Fruit fly (Drosophila melanogaster) whole organism, wandering third instar larva: ENCODE measurements around the gene AcCoAS.

Source experiments
- Abd-B ChIP-seq: fragments of >200 bp; optimal IDR thresholded peaks from 2 replicates; lab custom pipeline; 2017; ENCODE audit warnings: missing biosample characterization, missing genetic modification characterization
- CG32264 ChIP-seq: fragments of 200-800 bp; sonication (Bioruptor generic); optimal IDR thresholded peaks from 2 replicates; lab custom pipeline; 2016; ENCODE audit warnings: missing biosample characterization, missing genetic modification characterization
- CG9705 ChIP-seq: fragments of 200-800 bp; sonication (Bioruptor generic); optimal IDR thresholded peaks from 2 replicates; lab custom pipeline; 2018; ENCODE audit warnings: missing biosample characterization, mild to moderate bottlenecking, missing genetic modification characterization
- CrebA ChIP-seq: fragments of 200-800 bp; sonication (Bioruptor generic); optimal IDR thresholded peaks from 2 replicates; lab custom pipeline; 2016; ENCODE audit warnings: missing biosample characterization, mild to moderate bottlenecking, missing genetic modification characterization, borderline replicate concordance
- Dfd ChIP-seq: fragments of >200 bp; optimal IDR thresholded peaks from 2 replicates; lab custom pipeline; 2017; ENCODE audit warnings: missing biosample characterization, missing genetic modification characterization
- Dif ChIP-seq: fragments of 200-275, 200-300 bp; sonication (Bioruptor generic); optimal IDR thresholded peaks from 2 replicates; lab custom pipeline; 2018; ENCODE audit warnings: missing biosample characterization, missing genetic modification characterization; ENCODE audit not compliant: partially characterized antibody
- GATAd ChIP-seq: sonication (Bioruptor generic); optimal IDR thresholded peaks from 2 replicates; lab custom pipeline; 2016; ENCODE audit warnings: missing biosample characterization, missing genetic modification characterization
- HLH106 ChIP-seq: fragments of 200-800 bp; optimal IDR thresholded peaks from 3 replicates; lab custom pipeline; 2019; ENCODE audit warnings: missing biosample characterization, mild to moderate bottlenecking, missing genetic modification characterization, moderate library complexity
- Hnf4 ChIP-seq: fragments of 200-800 bp; sonication (Bioruptor generic); optimal IDR thresholded peaks from 2 replicates; lab custom pipeline; 2016; ENCODE audit warnings: missing biosample characterization, mild to moderate bottlenecking, missing genetic modification characterization
- Hr78 ChIP-seq: fragments of >200 bp; optimal IDR thresholded peaks from 2 replicates; lab custom pipeline; 2017; ENCODE audit warnings: missing biosample characterization, missing genetic modification characterization
- Hr83 ChIP-seq: fragments of 200-300 bp; sonication (Bioruptor generic); optimal IDR thresholded peaks from 2 replicates; lab custom pipeline; 2016; ENCODE audit warnings: missing biosample characterization, mild to moderate bottlenecking, missing genetic modification characterization, moderate library complexity; ENCODE audit not compliant: poor library complexity, severe bottlenecking
- Jra ChIP-seq: sonication (Bioruptor generic); optimal IDR thresholded peaks from 2 replicates; lab custom pipeline; 2016; ENCODE audit warnings: missing biosample characterization, missing genetic modification characterization
- Mio ChIP-seq: sonication (Bioruptor generic); optimal IDR thresholded peaks from 2 replicates; lab custom pipeline; 2016; ENCODE audit warnings: missing biosample characterization, missing genetic modification characterization
- N ChIP-seq: fragments of >200 bp; optimal IDR thresholded peaks from 2 replicates; lab custom pipeline; 2018; ENCODE audit warnings: missing biosample characterization, missing external identifiers, missing genetic modification characterization
- OdsH ChIP-seq: fragments of 200-800 bp; sonication (Bioruptor generic); optimal IDR thresholded peaks from 2 replicates; lab custom pipeline; 2016; ENCODE audit warnings: missing biosample characterization, mild to moderate bottlenecking, missing genetic modification characterization
- Rel ChIP-seq, 2 experiments: fragments of 200-800 bp; sonication (Bioruptor generic) in 1 of 2; optimal IDR thresholded peaks; 2 replicates in 1 of 2; 3 replicates in 1 of 2; lab custom pipeline; 2016 to 2019; ENCODE audit warnings: mild to moderate bottlenecking in 2 of 2, missing biosample characterization in 2 of 2, missing genetic modification characterization in 2 of 2, moderate library complexity in 1 of 2
- Sp1 ChIP-seq: fragments of 200-800 bp; sonication (Bioruptor generic); optimal IDR thresholded peaks from 3 replicates; lab custom pipeline; 2019; ENCODE audit warnings: missing biosample characterization, mild to moderate bottlenecking, missing genetic modification characterization, moderate library complexity
- Vsx2 ChIP-seq: fragments of 200-300, 225-300 bp; sonication (Bioruptor generic); optimal IDR thresholded peaks from 2 replicates; lab custom pipeline; 2018; ENCODE audit warnings: missing biosample characterization, missing genetic modification characterization; ENCODE audit not compliant: partially characterized antibody
- br ChIP-seq: fragments of 200-800 bp; sonication (Bioruptor generic); optimal IDR thresholded peaks from 2 replicates; lab custom pipeline; 2016; ENCODE audit warnings: missing biosample characterization, missing genetic modification characterization
- brk ChIP-seq: fragments of 200-800 bp; sonication (Bioruptor generic); optimal IDR thresholded peaks from 2 replicates; lab custom pipeline; 2016; ENCODE audit warnings: missing biosample characterization, mild to moderate bottlenecking, missing genetic modification characterization
- dl ChIP-seq, 2 experiments: fragments of 175-275, 200-275 bp in 1 of 2; fragments of 200-275 bp in 1 of 2; sonication (Bioruptor generic); optimal IDR thresholded peaks; lab custom pipeline; 2018; ENCODE audit warnings: mild to moderate bottlenecking in 2 of 2, missing biosample characterization in 2 of 2, missing genetic modification characterization in 2 of 2, moderate library complexity in 2 of 2; ENCODE audit not compliant: partially characterized antibody in 2 of 2, insufficient read depth in 1 of 2
- ey ChIP-seq: fragments of 200-800 bp; sonication (Bioruptor generic); optimal IDR thresholded peaks from 2 replicates; lab custom pipeline; 2016; ENCODE audit warnings: missing biosample characterization, missing genetic modification characterization
- foxo ChIP-seq, 2 experiments: fragments of 200-800 bp; sonication (Bioruptor generic); optimal IDR thresholded peaks; 2 replicates in 1 of 2; 3 replicates in 1 of 2; lab custom pipeline; 2016 to 2017; ENCODE audit warnings: missing biosample characterization in 2 of 2, missing genetic modification characterization in 2 of 2
- fru ChIP-seq: fragments of 200-800 bp; sonication (Bioruptor generic); optimal IDR thresholded peaks from 3 replicates; lab custom pipeline; 2016; ENCODE audit warnings: missing biosample characterization, mild to moderate bottlenecking, missing genetic modification characterization
- h ChIP-seq: fragments of 200-800 bp; sonication (Bioruptor generic); optimal IDR thresholded peaks from 3 replicates; lab custom pipeline; 2016; ENCODE audit warnings: missing biosample characterization, mild to moderate bottlenecking, missing genetic modification characterization
- jim ChIP-seq: fragments of 175-275, 200-325 bp; sonication (Bioruptor generic); optimal IDR thresholded peaks from 2 replicates; lab custom pipeline; 2016; ENCODE audit warnings: missing biosample characterization, mild to moderate bottlenecking, missing genetic modification characterization
- lola ChIP-seq: fragments of >200 bp; optimal IDR thresholded peaks from 2 replicates; lab custom pipeline; 2017; ENCODE audit warnings: missing biosample characterization, missing genetic modification characterization
- pan ChIP-seq: fragments of >200 bp; optimal IDR thresholded peaks from 2 replicates; lab custom pipeline; 2017
- psq ChIP-seq: fragments of 200-800 bp; sonication (Bioruptor generic); optimal IDR thresholded peaks from 3 replicates; lab custom pipeline; 2017; ENCODE audit warnings: missing biosample characterization, mild to moderate bottlenecking, missing genetic modification characterization, moderate library complexity
- sage ChIP-seq: fragments of 200-800 bp; sonication (Bioruptor generic); optimal IDR thresholded peaks from 2 replicates; lab custom pipeline; 2016; ENCODE audit warnings: missing biosample characterization, mild to moderate bottlenecking, missing genetic modification characterization
- sv ChIP-seq: fragments of 200-800 bp; sonication (Bioruptor generic); optimal IDR thresholded peaks from 3 replicates; lab custom pipeline; 2016; ENCODE audit warnings: missing biosample characterization, missing genetic modification characterization
- tai ChIP-seq: sonication (Bioruptor generic); optimal IDR thresholded peaks from 2 replicates; lab custom pipeline; 2016; ENCODE audit warnings: missing biosample characterization, missing genetic modification characterization
- woc ChIP-seq: sonication (Bioruptor generic); optimal IDR thresholded peaks from 2 replicates; lab custom pipeline; 2016; ENCODE audit warnings: missing biosample characterization, mild to moderate bottlenecking, missing genetic modification characterization

The AcCoAS gene

DNA sequence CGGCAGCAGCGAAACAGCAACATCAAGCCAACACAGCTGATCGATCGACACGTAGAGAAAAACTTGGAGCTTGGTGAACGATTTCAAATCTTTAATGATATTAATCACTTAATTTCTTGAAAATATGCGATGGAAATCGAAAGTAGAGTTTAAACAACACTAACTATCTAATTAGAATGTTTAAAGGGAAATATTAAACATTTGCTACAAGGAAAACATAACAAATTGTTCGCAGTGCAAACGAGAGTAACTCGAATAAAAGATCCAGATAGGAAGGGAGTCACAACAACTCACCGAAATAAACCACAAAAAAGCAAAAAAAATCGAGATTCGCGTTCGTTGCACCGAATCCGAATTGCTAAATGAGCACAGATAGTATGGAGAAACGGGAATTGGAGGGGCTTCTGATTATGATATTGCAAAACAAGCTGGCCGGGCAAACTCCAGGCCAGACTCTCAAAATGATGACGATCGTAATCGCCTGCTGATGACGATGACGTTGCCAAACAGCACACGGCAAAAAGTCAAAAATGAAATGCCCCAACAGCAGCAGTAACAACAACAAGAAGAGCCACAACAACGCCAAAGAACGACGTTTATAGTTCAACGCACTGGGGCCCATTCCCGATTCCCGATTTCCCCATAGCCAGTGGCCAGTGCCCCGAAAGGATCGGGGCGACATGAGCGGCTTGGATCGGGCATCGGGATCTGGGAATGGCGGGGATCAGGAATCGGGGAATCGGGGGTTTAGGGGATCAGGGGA is 26.1 kb downstream of the AcCoAS start (continued):
- TF ChIP-seq Hr83 = peak; percentile 33
- TF ChIP-seq sv (GFP tag; lab: Kevin White, UChicago) = no peak
- TF ChIP-seq h = peak; percentile 99
- peak; percentile 99 for TF ChIP-seq fru
- TF ChIP-seq CG32264 (GFP tag; lab: Kevin White, UChicago) = peak; percentile 98
- TF ChIP-seq CrebA (GFP tag; lab: Kevin White, UChicago) = peak; percentile 95

DNA sequence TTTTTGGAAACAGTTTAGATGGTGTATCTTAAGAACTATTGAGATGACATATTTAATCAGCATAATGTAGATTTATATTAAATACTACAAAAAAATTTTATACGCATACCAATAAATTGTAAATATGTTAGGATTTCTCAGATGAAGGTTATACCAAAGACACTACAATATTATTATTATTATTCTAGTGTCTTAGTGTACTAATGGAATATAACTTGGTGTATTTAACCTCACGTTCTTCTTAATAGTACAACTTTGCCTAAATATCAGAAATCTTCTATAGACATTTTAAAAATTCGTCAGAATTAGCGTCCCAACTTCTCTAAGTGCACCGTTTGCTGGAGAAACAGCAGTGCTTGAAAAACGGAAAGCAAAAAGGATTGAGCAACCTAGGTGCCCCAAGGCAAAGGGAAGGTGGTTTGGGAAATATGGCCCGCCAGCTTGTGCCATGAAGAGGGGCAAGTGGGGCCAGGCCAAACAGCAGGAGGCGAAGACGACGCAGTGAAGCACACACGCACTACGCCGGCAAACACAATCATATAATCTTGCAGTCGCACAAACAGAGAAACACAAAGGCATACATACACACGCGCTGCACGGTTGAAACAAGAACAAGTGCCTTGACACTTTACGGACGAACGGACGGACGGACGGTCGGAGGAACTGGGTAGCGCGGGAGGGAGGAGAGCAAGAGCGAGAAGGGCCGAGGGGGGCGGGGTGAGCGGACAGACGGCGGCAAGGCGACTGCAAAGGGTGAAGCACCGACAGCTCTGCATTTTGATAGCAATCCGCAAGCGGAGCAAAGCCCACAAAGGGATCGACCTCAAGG is 26.9 kb downstream of the AcCoAS start:
- TF ChIP-seq dl (GFP tag; optimal IDR thresholded peaks at IDR 0.05; lab: Kevin White, UChicago; ENCODE audit: insufficient read depth in 1 of 2, partially characterized antibody in 2 of 2) (peak in 1 of 2 experiments; percentile 59), woc (GFP tag; lab: Kevin White, UChicago) (peak; percentile 48), Hnf4 (no peak), Hr78 (GFP tag; lab: Kevin White, UChicago) (no peak), br (GFP tag; lab: Kevin White, UChicago) (no peak), Abd-B (GFP tag; lab: Kevin White, UChicago) (no peak), jim (GFP tag; lab: Kevin White, UChicago) (no peak), pan (lab: Kevin White, UChicago) (no peak), OdsH (peak; percentile 10), sage (GFP tag; lab: Kevin White, UChicago) (no peak), psq (GFP tag; lab: Kevin White, UChicago) (no peak), HLH106 (peak; percentile 43), foxo (GFP tag; optimal IDR thresholded peaks at IDR 0.05; lab: Kevin White, UChicago) (peak in 1 of 2 experiments; percentile 42), Dif (GFP tag; lab: Kevin White, UChicago) (peak; percentile 2), Sp1 (GFP tag; lab: Kevin White, UChicago) (peak; percentile 36), Vsx2 (peak; percentile 12), CG9705 (GFP tag; lab: Kevin White, UChicago) (no peak), Rel (GFP tag; optimal IDR thresholded peaks at IDR 0.05; lab: Kevin White, UChicago) (no peak), Rel (tag; optimal IDR thresholded peaks at IDR 0.05; lab: Kevin White, UChicago) (peak; percentile 87), GATAd (GFP tag; lab: Kevin White, UChicago) (no peak), N (GFP tag; lab: Kevin White, UChicago) (no peak), Hr83 (no peak), Mio (GFP tag; lab: Kevin White, UChicago) (no peak), lola (GFP tag; lab: Kevin White, UChicago) (no peak), h (peak; percentile 31), Jra (GFP tag; lab: Kevin White, UChicago) (no peak), tai (no peak)

DNA sequence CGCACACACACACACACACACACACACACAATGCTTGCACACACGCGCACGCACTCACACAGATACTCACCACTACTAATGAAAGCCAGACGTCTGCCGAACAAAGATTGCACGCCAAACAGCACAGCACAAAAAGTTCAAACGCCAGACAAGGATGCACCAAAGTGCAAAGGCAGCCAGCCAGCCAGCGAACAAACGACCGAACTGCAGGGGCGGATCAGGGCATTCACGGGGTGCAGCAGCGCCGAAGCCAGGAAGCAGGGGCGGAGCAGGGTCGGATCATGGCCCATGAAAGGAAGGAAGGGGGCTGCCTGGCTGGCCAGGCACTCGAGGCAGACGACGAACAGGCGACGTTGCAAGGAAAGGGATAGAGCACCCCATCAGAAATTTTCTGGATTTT is 27.5 kb downstream of the AcCoAS start:
- TF ChIP-seq ey (GFP tag; lab: Kevin White, UChicago) (no peak), jim (GFP tag; lab: Kevin White, UChicago) (peak; percentile 5), CG9705 (GFP tag; lab: Kevin White, UChicago) (peak; percentile 10), Dif (GFP tag; lab: Kevin White, UChicago) (peak; percentile 88), fru (peak; percentile 19), dl (GFP tag; optimal IDR thresholded peaks at IDR 0.05; lab: Kevin White, UChicago; ENCODE audit: insufficient read depth in 1 of 2, partially characterized antibody in 2 of 2) (peak in 1 of 2 experiments; percentile 43), OdsH (no peak), Dfd (GFP tag; lab: Kevin White, UChicago) (peak; percentile 47), h (no peak), GATAd (GFP tag; lab: Kevin White, UChicago) (no peak), Hr78 (GFP tag; lab: Kevin White, UChicago) (no peak), Hnf4 (peak; percentile 44), sage (GFP tag; lab: Kevin White, UChicago) (no peak), Vsx2 (peak; percentile 31), Rel (GFP tag; optimal IDR thresholded peaks at IDR 0.05; lab: Kevin White, UChicago) (peak; percentile 24), Rel (tag; optimal IDR thresholded peaks at IDR 0.05; lab: Kevin White, UChicago) (no peak), woc (GFP tag; lab: Kevin White, UChicago) (peak; percentile 77), brk (GFP tag; lab: Kevin White, UChicago) (no peak), foxo (GFP tag; optimal IDR thresholded peaks at IDR 0.05; lab: Kevin White, UChicago) (no peak), br (GFP tag; lab: Kevin White, UChicago) (peak; percentile 57), N (GFP tag; lab: Kevin White, UChicago) (no peak), psq (GFP tag; lab: Kevin White, UChicago) (peak; percentile 12)
